Worm (Caenorhabditis elegans) whole organism, L4 larva: ENCODE measurements around the gene Y116A8C.24.
A peak's percentile ranks its signal among the peaks of the same experiment; 100 is the strongest.

Experiments
- F10B5.3 ChIP-seq: sonication (generic microtip); optimal IDR thresholded peaks from 2 replicates; lab custom pipeline; 2016; ENCODE audit warnings: mild to moderate bottlenecking, missing genetic modification characterization, missing compliant biosample characterization
- ZK546.5 ChIP-seq, 2 experiments: sonication (generic microtip); optimal IDR thresholded peaks; 2 replicates each; lab custom pipeline; 2017; ENCODE audit warnings: missing biosample characterization in 2 of 2, missing genetic modification characterization in 2 of 2
- ceh-28 ChIP-seq: fragments of 150-350 bp; optimal IDR thresholded peaks from 2 replicates; lab custom pipeline; 2014; ENCODE audit warnings: missing biosample characterization, missing genetic modification reagents, missing genetic modification characterization
- ctbp-1 ChIP-seq: fragments of 200-800 bp; sonication (Bioruptor generic); IDR thresholded peaks from 2 replicates; pipeline ENCODE4 v1.3.6; 2022; ENCODE audit warnings: missing genetic modification reagents, missing genetic modification characterization, missing compliant biosample characterization
- dmd-6 ChIP-seq: fragments of 200-800 bp; sonication (Bioruptor generic); IDR thresholded peaks from 2 replicates; pipeline ENCODE4 v1.3.6; 2022; ENCODE audit warnings: missing genetic modification reagents, missing genetic modification characterization, missing compliant biosample characterization
- dmd-9 ChIP-seq: fragments of 200-800 bp; sonication (Bioruptor generic); IDR thresholded peaks from 2 replicates; pipeline ENCODE4 v1.3.6; 2022; ENCODE audit warnings: missing genetic modification reagents, missing genetic modification characterization, missing compliant biosample characterization
- egl-43 ChIP-seq: fragments of 200-800 bp; sonication (Bioruptor generic); IDR thresholded peaks from 2 replicates; pipeline ENCODE4 v1.3.6; 2022; ENCODE audit warnings: missing genetic modification reagents, missing genetic modification characterization, missing compliant biosample characterization
- hif-1 ChIP-seq, 2 experiments: sonication (generic microtip); optimal IDR thresholded peaks; 2 replicates each; lab custom pipeline; 2016 to 2017; ENCODE audit warnings: missing compliant biosample characterization in 2 of 2, missing genetic modification characterization in 2 of 2, missing genetic modification reagents in 2 of 2, missing genotype in 2 of 2, mild to moderate bottlenecking in 1 of 2
- jun-1 ChIP-seq: fragments of 150-350 bp; optimal IDR thresholded peaks from 2 replicates; lab custom pipeline; 2014; ENCODE audit warnings: missing biosample characterization, missing genetic modification reagents, missing genetic modification characterization
- lim-7 ChIP-seq: fragments of 200-800 bp; sonication (Bioruptor generic); IDR thresholded peaks from 2 replicates; pipeline ENCODE4 v1.3.6; 2022; ENCODE audit warnings: missing genetic modification characterization, missing compliant biosample characterization
- mdt-29 ChIP-seq: fragments of 200-800 bp; sonication (Bioruptor generic); IDR thresholded peaks from 2 replicates; pipeline ENCODE4 v1.3.6; 2022; ENCODE audit warnings: missing genetic modification reagents, missing genetic modification characterization, missing compliant biosample characterization
- nhr-237 ChIP-seq: sonication (generic microtip); optimal IDR thresholded peaks from 2 replicates; lab custom pipeline; 2017; ENCODE audit warnings: missing biosample characterization, missing genetic modification characterization
- php-3 ChIP-seq: fragments of 200-800 bp; sonication (Bioruptor generic); IDR thresholded peaks from 2 replicates; pipeline ENCODE4 v1.3.6; 2022; ENCODE audit warnings: missing genetic modification reagents, missing genetic modification characterization, missing compliant biosample characterization
- rbr-2 ChIP-seq: sonication (generic microtip); optimal IDR thresholded peaks from 2 replicates; lab custom pipeline; 2016; ENCODE audit warnings: missing genotype, missing genetic modification characterization, missing compliant biosample characterization
- snpc-1.2 ChIP-seq: fragments of 200-800 bp; sonication (Bioruptor generic); IDR thresholded peaks from 2 replicates; pipeline ENCODE4 v1.3.6; 2022; ENCODE audit warnings: missing genetic modification reagents, missing genetic modification characterization, missing compliant biosample characterization
- spr-1 ChIP-seq: sonication (generic microtip); optimal IDR thresholded peaks from 2 replicates; lab custom pipeline; 2016; ENCODE audit warnings: mild to moderate bottlenecking, missing genetic modification characterization, missing compliant biosample characterization
- tag-97 ChIP-seq: fragments of 200-800 bp; sonication (Bioruptor generic); IDR thresholded peaks from 2 replicates; pipeline ENCODE4 v1.3.6; 2022; ENCODE audit warnings: missing genetic modification characterization, missing compliant biosample characterization
- tra-1 ChIP-seq: fragments of 200-800 bp; sonication (Bioruptor generic); IDR thresholded peaks from 2 replicates; pipeline ENCODE4 v1.3.6; 2022; ENCODE audit warnings: missing genetic modification reagents, missing genetic modification characterization, missing compliant biosample characterization
- unc-130 ChIP-seq: sonication (generic microtip); optimal IDR thresholded peaks from 2 replicates; lab custom pipeline; 2016; ENCODE audit warnings: missing genetic modification reagents, missing genetic modification characterization, missing compliant biosample characterization
- unc-62 ChIP-seq, 3 experiments: fragments of 150-350 bp in 1 of 3; sonication (generic microtip); optimal IDR thresholded peaks in 2 of 3; peaks in 1 of 3; 1 replicate in 1 of 3; 2 replicates in 2 of 3; lab custom pipeline; 2014 to 2017; ENCODE audit warnings: missing biosample characterization in 3 of 3, missing genetic modification characterization in 3 of 3, missing genetic modification reagents in 3 of 3, missing genotype in 1 of 3

The Y116A8C.24 gene

DNA sequence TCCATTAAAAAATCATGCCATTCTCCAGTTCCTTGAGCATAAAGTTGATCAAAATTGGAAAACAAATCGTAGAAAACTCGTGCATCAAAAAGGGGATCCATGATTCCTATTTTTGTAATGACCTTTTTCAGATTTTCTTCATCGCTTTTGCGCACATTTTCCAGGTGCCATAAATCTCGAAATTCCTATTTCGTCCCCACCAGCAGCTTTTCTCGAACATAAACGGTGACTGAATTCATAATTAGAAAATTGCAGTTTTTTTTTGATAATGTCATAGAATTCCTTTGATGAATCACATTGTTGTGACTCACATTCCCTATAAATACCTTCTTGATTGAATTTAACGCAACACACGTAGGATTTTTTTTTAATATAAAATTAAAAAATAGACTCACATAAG, 40.2 kb downstream of the Y116A8C.24 start, which contains the start of gene nhr-229:
Gene nhr-229, minus strand, starts transcription at position 101 of the 400 bp plus-strand sequence.
- TF ChIP-seq ceh-28 (tag; lab: Kevin White, UChicago) (no peak), tag-97 (GFP tag; lab: Robert Waterston, UW) (no peak), snpc-1.2 (GFP tag; lab: Robert Waterston, UW) (no peak), ZK546.5 (tag; optimal IDR thresholded peaks at IDR 0.05; lab: Kevin White, UChicago) (no peak), ctbp-1 (GFP tag; lab: Robert Waterston, UW) (no peak), dmd-6 (GFP tag; lab: Robert Waterston, UW) (no peak), tra-1 (GFP tag; lab: Robert Waterston, UW) (no peak), php-3 (GFP tag; lab: Robert Waterston, UW) (no peak), hif-1 (tag; optimal IDR thresholded peaks at IDR 0.05; lab: Kevin White, UChicago) (no peak), spr-1 (no peak), lim-7 (GFP tag; lab: Robert Waterston, UW) (no peak)

DNA sequence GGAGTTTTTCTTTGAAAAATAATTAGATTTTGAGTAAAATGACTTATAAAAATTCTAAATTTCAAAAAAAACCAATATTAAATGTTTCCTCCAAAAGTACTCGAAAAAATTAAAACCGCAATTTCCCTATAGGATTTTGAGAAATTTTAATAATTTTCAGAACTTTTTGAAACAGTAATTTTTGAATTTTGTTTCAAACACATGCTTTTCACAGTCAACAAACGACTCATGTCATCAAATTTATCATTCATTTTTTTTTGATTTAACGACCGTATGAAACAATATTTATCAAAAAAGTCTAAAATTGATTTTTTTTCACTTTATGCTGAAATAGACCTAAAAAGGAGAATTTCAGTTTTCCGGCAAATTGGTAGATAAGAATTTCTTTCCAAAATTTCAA, 44.1 kb downstream of the Y116A8C.24 start:
- peak; percentile 72 for TF ChIP-seq snpc-1.2 (GFP tag; lab: Robert Waterston, UW)
- no peak for TF ChIP-seq unc-130 (GFP tag; lab: Kevin White, UChicago)

ce11 chrIV:17025017-17025416, 45.7 kb downstream of the Y116A8C.24 start, which contains the start of gene dct-13:
dct-13 (minus strand) TSS chrIV:17025117.
- TF ChIP-seq mdt-29 (GFP tag; lab: Robert Waterston, UW) (no peak), jun-1 (tag; lab: Kevin White, UChicago) (no peak), F10B5.3 (no peak), unc-62 (GFP tag; optimal IDR thresholded peaks at IDR 0.05 in 1 of 2; lab: Kevin White, UChicago) (no peak), unc-62 (tag; optimal IDR thresholded peaks at IDR 0.05; lab: Kevin White, UChicago) (no peak), dmd-9 (no peak), rbr-2 (no peak), nhr-237 (tag; lab: Kevin White, UChicago) (no peak)
- TF ChIP-seq, all 104 proteins: peak for 0

- TF ChIP-seq egl-43 (no peak), snpc-1.2 (GFP tag; lab: Robert Waterston, UW) (peak; percentile 75)
These were observed 49.6 kb downstream of the Y116A8C.24 start for ce11 chrIV:17021042-17021441.
